Fruit fly (Drosophila melanogaster) Kc167 (cell line): Measurements from ENCODE around the gene tws.

ENCODE experiments used
- Myc ChIP-seq: fragments of >200 bp; optimal IDR thresholded peaks from 2 replicates; lab custom pipeline; 2017; ENCODE audit warnings: missing external identifiers
- Sin3A ChIP-seq: fragments of >200 bp; optimal IDR thresholded peaks from 2 replicates; lab custom pipeline; 2018; ENCODE audit warnings: missing external identifiers
- h ChIP-seq: fragments of >200 bp; optimal IDR thresholded peaks from 3 replicates; lab custom pipeline; 2018; ENCODE audit warnings: missing external identifiers
- insv ChIP-seq: fragments of >200 bp; optimal IDR thresholded peaks from 3 replicates; lab custom pipeline; 2018; ENCODE audit warnings: missing external identifiers
- psq ChIP-seq: fragments of >200 bp; optimal IDR thresholded peaks from 2 replicates; lab custom pipeline; 2017; ENCODE audit warnings: missing external identifiers
- ttk ChIP-seq: sonication (Bioruptor generic); optimal IDR thresholded peaks from 2 replicates; lab custom pipeline; 2017; ENCODE audit warnings: missing external identifiers

dm6 chr3R:10133419-10134340 is 5.9 kb downstream of the tws start:
- TF ChIP-seq psq (lab: Kevin White, UChicago) (peak; percentile 69), ttk (no peak), Sin3A (no peak), insv (no peak), h (no peak), Myc (lab: Kevin White, UChicago) (no peak)
